Worm (Caenorhabditis elegans): Measurements from ENCODE around the gene lgc-12.

DNA sequence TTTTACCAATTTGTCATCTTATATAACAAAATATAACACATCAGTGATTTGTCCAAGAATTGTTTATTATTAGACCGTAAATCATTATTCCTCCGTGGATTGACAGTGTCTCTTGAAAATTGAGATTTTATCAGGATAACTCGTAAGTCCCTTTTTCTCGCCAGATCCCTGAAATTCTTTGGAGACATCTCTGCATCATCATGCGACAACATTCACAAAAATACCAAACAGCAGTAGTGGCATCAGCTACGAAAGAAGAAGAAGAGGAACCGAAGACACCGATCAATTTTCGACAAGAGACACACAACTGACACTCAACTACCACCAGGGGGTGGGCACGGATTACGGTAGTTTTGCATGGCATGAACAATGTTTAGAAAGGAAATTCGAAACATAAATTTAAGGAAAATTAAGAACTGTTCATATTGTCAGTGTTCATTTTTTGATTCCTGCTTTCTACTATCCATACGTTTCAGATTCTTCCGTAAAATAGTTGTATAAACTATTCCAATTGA is 37.1 kb upstream of the lgc-12 start:
- TF ChIP-seq lin-11 (tag; optimal IDR thresholded peaks at IDR 0.05) (no peak), pha-4 (tag; optimal IDR thresholded peaks at IDR 0.05) (no peak), ama-1 (optimal IDR thresholded peaks at IDR 0.05) (no peak), ceh-19 (GFP tag; optimal IDR thresholded peaks at IDR 0.05) (no peak), pqm-1 (tag; optimal IDR thresholded peaks at IDR 0.05) (no peak), tbx-7 (tag; optimal IDR thresholded peaks at IDR 0.05) (no peak), nhr-11 (tag; optimal IDR thresholded peaks at IDR 0.05) (no peak), fkh-10 (GFP tag; optimal IDR thresholded peaks at IDR 0.05) (no peak), elt-4 (tag; optimal IDR thresholded peaks at IDR 0.05) (no peak), unc-86 (tag; optimal IDR thresholded peaks at IDR 0.05) (no peak)
